Worm (Caenorhabditis elegans): ENCODE results near the gene dnj-7.

ce11 chrX:7224510-7224909 is 30.1 kb downstream of the dnj-7 start:
- no peak for TF ChIP-seq sem-2 (GFP tag; optimal IDR thresholded peaks at IDR 0.05)
- no peak for TF ChIP-seq snpc-4 (tag; optimal IDR thresholded peaks at IDR 0.05)
- no peak for TF ChIP-seq unc-62 (GFP tag; optimal IDR thresholded peaks at IDR 0.05)
- TF ChIP-seq elt-1 (tag; optimal IDR thresholded peaks at IDR 0.05; ENCODE audit: borderline replicate concordance, insufficient read depth) = no peak
- TF ChIP-seq pha-4 (tag; optimal IDR thresholded peaks at IDR 0.05) = no peak
- no peak for TF ChIP-seq nhr-76 (tag; optimal IDR thresholded peaks at IDR 0.05)
- no peak for TF ChIP-seq ceh-43 (GFP tag; optimal IDR thresholded peaks at IDR 0.05)
- no peak for TF ChIP-seq hlh-1 (tag; optimal IDR thresholded peaks at IDR 0.05)

Measured in whole organism, mixed stage, embryonic.